Fruit fly (Drosophila melanogaster): Measurements from ENCODE around the gene BicD.
A peak's percentile ranks its signal among the peaks of the same experiment; 100 is the strongest.

BicD gene

dm6 chr2L:17472582-17473524, at the start of gene BicD:
Gene BicD, minus strand, starts transcription at chr2L:17473215.
- peak; percentile 6 for TF ChIP-seq CG14711 (tag; optimal IDR thresholded peaks at IDR 0.05)
- TF ChIP-seq cnc (optimal IDR thresholded peaks at IDR 0.05), result no peak
- TF ChIP-seq CG7045 (GFP tag; optimal IDR thresholded peaks at IDR 0.05), result peak; percentile 4
- peak; percentile 36 for TF ChIP-seq CG11617 (GFP tag; optimal IDR thresholded peaks at IDR 0.05)
- TF ChIP-seq ovo (GFP tag; optimal IDR thresholded peaks at IDR 0.05), result peak; percentile 40
- TF ChIP-seq pad (GFP tag; optimal IDR thresholded peaks at IDR 0.05), result peak; percentile 37
- no peak for TF ChIP-seq Hr96 (GFP tag; optimal IDR thresholded peaks at IDR 0.05)
- peak; percentile 54 for TF ChIP-seq CG12768 (GFP tag; optimal IDR thresholded peaks at IDR 0.05)
- no peak for TF ChIP-seq CG5204 (GFP tag; optimal IDR thresholded peaks at IDR 0.05)
- no peak for TF ChIP-seq cic (GFP tag; optimal IDR thresholded peaks at IDR 0.05)
- peak; percentile 38 for TF ChIP-seq bab1 (GFP tag; optimal IDR thresholded peaks at IDR 0.05)
- TF ChIP-seq tj (GFP tag; optimal IDR thresholded peaks at IDR 0.05), result peak; percentile 4
- TF ChIP-seq kay (GFP tag; ENCODE audit: borderline replicate concordance), result no peak
- TF ChIP-seq Crg-1 (GFP tag; optimal IDR thresholded peaks at IDR 0.05), result no peak

dm6 chr2L:17514090-17514715, 41.2 kb upstream of the BicD start:
- TF ChIP-seq CG33017 (tag; optimal IDR thresholded peaks at IDR 0.05), result no peak
- no peak for TF ChIP-seq CG1620 (GFP tag; optimal IDR thresholded peaks at IDR 0.05)
- TF ChIP-seq cic (GFP tag; optimal IDR thresholded peaks at IDR 0.05), result no peak
- TF ChIP-seq ovo (GFP tag; optimal IDR thresholded peaks at IDR 0.05), result no peak
- TF ChIP-seq CG11617 (GFP tag; optimal IDR thresholded peaks at IDR 0.05), result no peak
- TF ChIP-seq CG7045 (GFP tag; optimal IDR thresholded peaks at IDR 0.05), result no peak
- TF ChIP-seq CG12768 (GFP tag; optimal IDR thresholded peaks at IDR 0.05), result no peak
- no peak for TF ChIP-seq tj (GFP tag; optimal IDR thresholded peaks at IDR 0.05)
- TF ChIP-seq CG14711 (tag; optimal IDR thresholded peaks at IDR 0.05), result no peak
- no peak for TF ChIP-seq Clk (GFP tag; optimal IDR thresholded peaks at IDR 0.05)
- no peak for TF ChIP-seq Mnt (GFP tag; optimal IDR thresholded peaks at IDR 0.05)
- no peak for TF ChIP-seq Crg-1 (GFP tag; optimal IDR thresholded peaks at IDR 0.05)
- TF ChIP-seq toe (GFP tag; optimal IDR thresholded peaks at IDR 0.05), result no peak
- TF ChIP-seq CG7101 (tag; optimal IDR thresholded peaks at IDR 0.05), result no peak
- no peak for TF ChIP-seq pad (GFP tag; optimal IDR thresholded peaks at IDR 0.05)
- no peak for TF ChIP-seq Hr96 (GFP tag; optimal IDR thresholded peaks at IDR 0.05)
- no peak for TF ChIP-seq kay (GFP tag; ENCODE audit: borderline replicate concordance)
- no peak for TF ChIP-seq bab1 (GFP tag; optimal IDR thresholded peaks at IDR 0.05)
- TF ChIP-seq cnc (optimal IDR thresholded peaks at IDR 0.05), result no peak
- no peak for TF ChIP-seq CG5204 (GFP tag; optimal IDR thresholded peaks at IDR 0.05)

DNA sequence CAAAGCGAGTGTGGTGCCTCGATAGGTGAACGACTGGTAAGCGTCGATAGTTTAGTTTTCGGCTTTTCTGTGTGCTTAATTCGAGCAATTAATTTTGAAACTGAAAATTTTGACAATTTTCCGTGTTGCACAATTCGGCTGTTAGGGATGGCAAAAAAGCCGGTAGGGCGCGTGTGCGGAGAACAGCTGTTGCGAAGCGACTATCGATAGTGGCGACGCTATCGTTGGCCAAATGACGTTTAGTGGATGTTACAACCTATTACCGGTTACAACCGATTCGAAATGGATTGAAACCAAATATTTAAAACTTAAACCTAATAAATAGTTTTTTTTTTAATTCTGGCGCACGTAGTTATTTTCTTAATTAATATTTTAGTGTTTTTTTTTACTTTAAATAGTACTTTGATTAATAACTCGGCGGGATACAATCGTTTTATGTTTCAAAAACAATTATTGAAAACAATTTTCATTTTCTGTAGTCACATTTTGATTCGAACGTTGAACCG, 28.0 kb upstream of the BicD start, which contains the start of the genes mEFTs and Dhc36C:
TSS of gene mEFTs (minus strand) at position 161 of the 506 bp plus-strand sequence.
TSS of gene Dhc36C (plus strand) at position 456 of the 506 bp plus-strand sequence.
- TF ChIP-seq kay (GFP tag; ENCODE audit: borderline replicate concordance) (no peak), pad (GFP tag; optimal IDR thresholded peaks at IDR 0.05) (no peak), CG14711 (tag; optimal IDR thresholded peaks at IDR 0.05) (no peak), Clk (GFP tag; optimal IDR thresholded peaks at IDR 0.05) (no peak), bab1 (GFP tag; optimal IDR thresholded peaks at IDR 0.05) (peak; percentile 24), cnc (optimal IDR thresholded peaks at IDR 0.05) (no peak), CG7045 (GFP tag; optimal IDR thresholded peaks at IDR 0.05) (no peak), CG5204 (GFP tag; optimal IDR thresholded peaks at IDR 0.05) (no peak), cic (GFP tag; optimal IDR thresholded peaks at IDR 0.05) (no peak), ovo (GFP tag; optimal IDR thresholded peaks at IDR 0.05) (no peak), CG1620 (GFP tag; optimal IDR thresholded peaks at IDR 0.05) (no peak), Hr96 (GFP tag; optimal IDR thresholded peaks at IDR 0.05) (no peak), CG7101 (tag; optimal IDR thresholded peaks at IDR 0.05) (no peak), Mnt (GFP tag; optimal IDR thresholded peaks at IDR 0.05) (peak; percentile 72), tj (GFP tag; optimal IDR thresholded peaks at IDR 0.05) (no peak)

DNA sequence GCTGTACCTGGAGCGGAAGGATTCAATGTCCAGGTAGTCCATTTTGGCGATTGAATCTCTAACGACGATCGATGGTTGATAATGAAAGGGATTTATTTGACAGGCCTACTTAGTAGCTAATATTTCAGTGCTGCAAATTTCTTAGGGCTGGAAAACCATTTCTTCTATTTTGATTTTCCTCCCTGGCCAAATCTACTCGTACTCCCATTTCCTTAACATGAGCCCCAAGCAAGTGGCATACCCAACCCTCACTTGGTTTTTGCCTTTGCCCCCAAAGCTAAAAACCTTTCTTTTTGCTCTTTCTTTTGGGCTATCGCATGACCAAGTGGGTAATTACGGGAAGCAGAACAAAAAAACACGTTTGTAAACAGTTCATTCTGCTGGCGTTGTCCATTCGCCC, 25.7 kb upstream of the BicD start, which contains the start of gene CG15142:
TSS of gene CG15142 (minus strand) at position 101 of the 400 bp plus-strand sequence.
- TF ChIP-seq Mnt (GFP tag; optimal IDR thresholded peaks at IDR 0.05) (no peak), toe (GFP tag; optimal IDR thresholded peaks at IDR 0.05) (no peak), CG7045 (GFP tag; optimal IDR thresholded peaks at IDR 0.05) (no peak), CG1620 (GFP tag; optimal IDR thresholded peaks at IDR 0.05) (no peak), tj (GFP tag; optimal IDR thresholded peaks at IDR 0.05) (no peak), cnc (optimal IDR thresholded peaks at IDR 0.05) (no peak), Hr96 (GFP tag; optimal IDR thresholded peaks at IDR 0.05) (no peak), CG11617 (GFP tag; optimal IDR thresholded peaks at IDR 0.05) (no peak), pad (GFP tag; optimal IDR thresholded peaks at IDR 0.05) (no peak), CG5204 (GFP tag; optimal IDR thresholded peaks at IDR 0.05) (no peak)

DNA sequence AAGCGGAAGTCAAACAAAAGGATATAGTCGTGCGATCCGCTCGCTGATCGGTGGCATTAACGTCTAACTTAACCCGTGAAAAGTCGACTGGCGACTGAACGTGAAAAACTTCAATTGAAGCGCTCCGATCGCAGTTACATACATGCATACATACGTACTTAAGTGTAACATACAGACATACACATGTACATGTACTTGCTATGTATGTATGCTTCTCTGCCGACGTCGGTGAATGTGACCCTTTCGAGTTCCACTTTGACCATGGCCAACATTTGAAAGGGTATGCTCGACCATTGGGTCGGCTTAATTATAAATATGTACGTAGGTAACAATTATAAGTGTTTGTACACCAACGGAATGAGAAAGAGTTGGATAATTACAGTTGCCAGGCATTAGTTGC, 24.1 kb upstream of the BicD start, which contains the start of gene qua:
TSS of gene qua (minus strand) at position 101 of the 400 bp plus-strand sequence.
- no peak for TF ChIP-seq Hr96 (GFP tag; optimal IDR thresholded peaks at IDR 0.05)
- no peak for TF ChIP-seq CG1620 (GFP tag; optimal IDR thresholded peaks at IDR 0.05)
- TF ChIP-seq CG12768 (GFP tag; optimal IDR thresholded peaks at IDR 0.05), result no peak
- no peak for TF ChIP-seq CG14711 (tag; optimal IDR thresholded peaks at IDR 0.05)
- no peak for TF ChIP-seq CG11617 (GFP tag; optimal IDR thresholded peaks at IDR 0.05)
- no peak for TF ChIP-seq bab1 (GFP tag; optimal IDR thresholded peaks at IDR 0.05)
- no peak for TF ChIP-seq CG7101 (tag; optimal IDR thresholded peaks at IDR 0.05)
- no peak for TF ChIP-seq CG33017 (tag; optimal IDR thresholded peaks at IDR 0.05)
- no peak for TF ChIP-seq Clk (GFP tag; optimal IDR thresholded peaks at IDR 0.05)
- TF ChIP-seq pad (GFP tag; optimal IDR thresholded peaks at IDR 0.05), result no peak
